Fruit fly (Drosophila melanogaster) whole organism, embryonic: ENCODE data around the gene nbs.

Experiments used
- BEAF-32 ChIP-seq: fragments of 200-800 bp; sonication (Bioruptor generic); optimal IDR thresholded peaks from 3 replicates; lab custom pipeline; 2017; ENCODE audit warnings: missing biosample characterization, missing genetic modification characterization, mild to moderate bottlenecking, moderate library complexity, missing genetic modification reagents
- Bgb ChIP-seq: fragments of 200-800 bp; sonication (Bioruptor generic); IDR thresholded peaks from 2 replicates; pipeline ENCODE4 v1.3.6; 2022; ENCODE audit warnings: missing biosample characterization, missing genetic modification characterization; ENCODE audit not compliant: partially characterized antibody
- CG10147 ChIP-seq: fragments of 200-800 bp; sonication (Bioruptor generic); optimal IDR thresholded peaks from 2 replicates; lab custom pipeline; 2019; ENCODE audit warnings: missing biosample characterization, mild to moderate bottlenecking, missing genetic modification characterization, moderate library complexity
- CG13287 ChIP-seq: fragments of 200-800 bp; sonication (Bioruptor generic); IDR thresholded peaks from 2 replicates; pipeline ENCODE4 v1.3.6; 2022; ENCODE audit warnings: missing biosample characterization, missing genetic modification characterization; ENCODE audit not compliant: partially characterized antibody
- CG14710 ChIP-seq: fragments of 200-800 bp; sonication (Bioruptor generic); optimal IDR thresholded peaks from 3 replicates; lab custom pipeline; 2019; ENCODE audit warnings: missing biosample characterization, mild to moderate bottlenecking, missing genetic modification characterization, moderate library complexity
- CG14860 ChIP-seq: fragments of 200-800 bp; sonication (Bioruptor generic); IDR thresholded peaks from 3 replicates; pipeline ENCODE4 v1.3.6; 2022; ENCODE audit warnings: missing biosample characterization, missing genetic modification characterization; ENCODE audit not compliant: partially characterized antibody
- CG15601 ChIP-seq: fragments of 200-800 bp; sonication (Bioruptor generic); optimal IDR thresholded peaks from 3 replicates; lab custom pipeline; 2019; ENCODE audit warnings: missing biosample characterization, mild to moderate bottlenecking, missing genetic modification characterization, moderate library complexity
- CG16813 ChIP-seq: fragments of 200-800 bp; sonication (Bioruptor generic); IDR thresholded peaks from 3 replicates; pipeline ENCODE4 v1.3.6; 2022; ENCODE audit warnings: missing biosample characterization, missing genetic modification characterization; ENCODE audit not compliant: partially characterized antibody
- CG17359 ChIP-seq: fragments of 200-800 bp; sonication (Bioruptor generic); optimal IDR thresholded peaks from 3 replicates; lab custom pipeline; 2018; ENCODE audit warnings: missing biosample characterization, mild to moderate bottlenecking, missing genetic modification characterization, moderate library complexity
- CG17912 ChIP-seq: fragments of 200-800 bp; sonication (Bioruptor generic); optimal IDR thresholded peaks from 2 replicates; lab custom pipeline; 2018; ENCODE audit warnings: missing biosample characterization, mild to moderate bottlenecking, missing genetic modification characterization
- CG2202 ChIP-seq: fragments of 200-800 bp; sonication (Bioruptor generic); optimal IDR thresholded peaks from 2 replicates; lab custom pipeline; 2018; ENCODE audit warnings: missing biosample characterization, mild to moderate bottlenecking, missing genetic modification characterization
- CG2712 ChIP-seq: fragments of 200-800 bp; optimal IDR thresholded peaks from 3 replicates; lab custom pipeline; 2019; ENCODE audit warnings: missing biosample characterization, mild to moderate bottlenecking, missing genetic modification characterization, moderate library complexity
- CG32767 ChIP-seq: fragments of 200-800 bp; sonication (Bioruptor generic); IDR thresholded peaks from 2 replicates; pipeline ENCODE4 v1.3.6; 2022; ENCODE audit warnings: missing biosample characterization, missing genetic modification characterization
- CG4360 ChIP-seq: fragments of 200-800 bp; sonication (Bioruptor generic); IDR thresholded peaks from 2 replicates; pipeline ENCODE4 v1.3.6; 2022; ENCODE audit warnings: missing biosample characterization, missing genetic modification characterization
- CG7963 ChIP-seq: fragments of 200-800 bp; sonication (Bioruptor generic); IDR thresholded peaks from 3 replicates; pipeline ENCODE4 v1.3.6; 2022; ENCODE audit warnings: missing biosample characterization, missing genetic modification characterization; ENCODE audit not compliant: partially characterized antibody
- CoRest ChIP-seq: fragments of 200-800 bp; sonication (Bioruptor generic); optimal IDR thresholded peaks from 3 replicates; lab custom pipeline; 2018; ENCODE audit warnings: missing biosample characterization, mild to moderate bottlenecking, missing genetic modification characterization, moderate library complexity
- Dll ChIP-seq: fragments of 200-800 bp; sonication (Bioruptor generic); IDR thresholded peaks from 4 replicates; pipeline ENCODE4 v1.3.6; 2022; ENCODE audit warnings: missing biosample characterization, missing genetic modification characterization; ENCODE audit not compliant: partially characterized antibody
- Dp ChIP-seq: fragments of 200-800 bp; sonication (Bioruptor generic); optimal IDR thresholded peaks from 2 replicates; lab custom pipeline; 2018; ENCODE audit warnings: missing biosample characterization, mild to moderate bottlenecking, missing genetic modification characterization, moderate library complexity
- Dref ChIP-seq: fragments of 200-800 bp; sonication (Bioruptor generic); IDR thresholded peaks from 2 replicates; pipeline ENCODE4 v1.3.6; 2022; ENCODE audit warnings: missing biosample characterization, missing genetic modification characterization
- Ets97D ChIP-seq: fragments of 200-800 bp; sonication (Bioruptor generic); optimal IDR thresholded peaks from 3 replicates; lab custom pipeline; 2016; ENCODE audit warnings: missing biosample characterization, missing genetic modification characterization
- HLH54F ChIP-seq: fragments of 200-800 bp; sonication (Bioruptor generic); optimal IDR thresholded peaks from 3 replicates; lab custom pipeline; 2016; ENCODE audit warnings: missing biosample characterization, missing genetic modification characterization
- Hey ChIP-seq: fragments of 200-800 bp; sonication (Bioruptor generic); optimal IDR thresholded peaks from 3 replicates; lab custom pipeline; 2018; ENCODE audit warnings: missing biosample characterization, mild to moderate bottlenecking, missing genetic modification characterization
- MBD-R2 ChIP-seq: fragments of 200-800 bp; sonication (Bioruptor generic); IDR thresholded peaks from 2 replicates; pipeline ENCODE4 v1.3.6; 2022; ENCODE audit warnings: missing biosample characterization, missing genetic modification characterization
- Neu2 ChIP-seq: fragments of 200-800 bp; sonication (Bioruptor generic); optimal IDR thresholded peaks from 3 replicates; lab custom pipeline; 2016; ENCODE audit warnings: missing biosample characterization, missing genetic modification characterization, borderline replicate concordance
- Nf-YC ChIP-seq: fragments of 200-800 bp; optimal IDR thresholded peaks from 3 replicates; lab custom pipeline; 2019; ENCODE audit warnings: missing biosample characterization, mild to moderate bottlenecking, missing genetic modification characterization, moderate library complexity
- Spps ChIP-seq: fragments of 200-800 bp; sonication (Bioruptor generic); optimal IDR thresholded peaks from 2 replicates; lab custom pipeline; 2018; ENCODE audit warnings: missing biosample characterization, mild to moderate bottlenecking, missing genetic modification characterization
- Vsx1 ChIP-seq: fragments of 200-800 bp; sonication (Bioruptor generic); optimal IDR thresholded peaks from 2 replicates; lab custom pipeline; 2017; ENCODE audit warnings: missing biosample characterization, mild to moderate bottlenecking, missing genetic modification characterization, missing genetic modification reagents
- YL-1 ChIP-seq: fragments of 200-800 bp; sonication (Bioruptor generic); optimal IDR thresholded peaks from 3 replicates; lab custom pipeline; 2017; ENCODE audit warnings: missing biosample characterization, mild to moderate bottlenecking, missing genetic modification characterization
- abd-A ChIP-seq: fragments of 200-800 bp; sonication (Bioruptor generic); optimal IDR thresholded peaks from 3 replicates; lab custom pipeline; 2019; ENCODE audit warnings: missing biosample characterization, mild to moderate bottlenecking, missing genetic modification characterization, moderate library complexity
- ato ChIP-seq: fragments of 200-800 bp; sonication (Bioruptor generic); IDR thresholded peaks from 2 replicates; pipeline ENCODE4 v1.3.6; 2022; ENCODE audit warnings: missing biosample characterization, missing genetic modification characterization; ENCODE audit not compliant: partially characterized antibody
- bbx ChIP-seq: fragments of 200-800 bp; sonication (Bioruptor generic); IDR thresholded peaks from 2 replicates; pipeline ENCODE4 v1.3.6; 2022; ENCODE audit warnings: missing biosample characterization, missing genetic modification characterization; ENCODE audit not compliant: partially characterized antibody
- chinmo ChIP-seq: fragments of 200-800 bp; sonication (Bioruptor generic); IDR thresholded peaks from 4 replicates; pipeline ENCODE4 v1.3.6; 2022; ENCODE audit warnings: missing biosample characterization, missing genetic modification characterization; ENCODE audit not compliant: partially characterized antibody
- crol ChIP-seq: fragments of 200-800 bp; sonication (Bioruptor generic); IDR thresholded peaks from 2 replicates; pipeline ENCODE4 v1.3.6; 2022; ENCODE audit warnings: missing biosample characterization, missing genetic modification characterization
- crp ChIP-seq, 2 experiments: fragments of 200-800 bp; sonication (Bioruptor generic); optimal IDR thresholded peaks; 2 replicates in 1 of 2; 3 replicates in 1 of 2; lab custom pipeline; 2017; ENCODE audit warnings: missing biosample characterization in 2 of 2, missing genetic modification characterization in 2 of 2, mild to moderate bottlenecking in 1 of 2, moderate library complexity in 1 of 2
- gfzf ChIP-seq: fragments of 200-800 bp; sonication (Bioruptor generic); optimal IDR thresholded peaks from 2 replicates; lab custom pipeline; 2016; ENCODE audit warnings: missing biosample characterization, mild to moderate bottlenecking, missing genetic modification characterization, moderate library complexity
- hb ChIP-seq: fragments of 200-800 bp; sonication (Bioruptor generic); IDR thresholded peaks from 3 replicates; pipeline ENCODE4 v1.3.6; 2022; ENCODE audit warnings: missing biosample characterization, missing genetic modification characterization; ENCODE audit not compliant: partially characterized antibody
- hbn ChIP-seq: fragments of 200-800 bp; sonication (Bioruptor generic); IDR thresholded peaks from 2 replicates; pipeline ENCODE4 v1.3.6; 2022; ENCODE audit warnings: missing biosample characterization, missing genetic modification characterization; ENCODE audit not compliant: partially characterized antibody
- lab ChIP-seq: fragments of 200-800 bp; sonication (Bioruptor generic); optimal IDR thresholded peaks from 3 replicates; lab custom pipeline; 2017; ENCODE audit warnings: missing biosample characterization, missing genetic modification characterization, mild to moderate bottlenecking, moderate library complexity, missing genetic modification reagents
- nerfin-2 ChIP-seq: fragments of 200-800 bp; sonication (Bioruptor generic); IDR thresholded peaks from 2 replicates; pipeline ENCODE4 v1.3.6; 2022; ENCODE audit warnings: missing biosample characterization, missing genetic modification characterization; ENCODE audit not compliant: partially characterized antibody
- oc ChIP-seq: fragments of 200-800 bp; sonication (Bioruptor generic); optimal IDR thresholded peaks from 2 replicates; lab custom pipeline; 2018; ENCODE audit warnings: missing biosample characterization, mild to moderate bottlenecking, missing genetic modification characterization, moderate library complexity
- phol ChIP-seq: fragments of 200-800 bp; sonication (Bioruptor generic); optimal IDR thresholded peaks from 3 replicates; lab custom pipeline; 2018; ENCODE audit warnings: missing biosample characterization, mild to moderate bottlenecking, missing genetic modification characterization, moderate library complexity
- pzg ChIP-seq: fragments of 200-800 bp; sonication (Bioruptor generic); optimal IDR thresholded peaks from 3 replicates; lab custom pipeline; 2018; ENCODE audit warnings: missing biosample characterization, mild to moderate bottlenecking, missing genetic modification characterization, moderate library complexity
- sens ChIP-seq: fragments of 200-800 bp; sonication (Bioruptor generic); peaks from one replicate; lab custom pipeline; 2016; ENCODE audit warnings: missing biosample characterization, missing genetic modification characterization
- sna ChIP-seq: fragments of 200-800 bp; sonication (Bioruptor generic); IDR thresholded peaks from 2 replicates; pipeline ENCODE4 v1.3.6; 2022; ENCODE audit warnings: missing biosample characterization, missing genetic modification characterization; ENCODE audit not compliant: partially characterized antibody
- tna ChIP-seq: fragments of 200-800 bp; sonication (Bioruptor generic); IDR thresholded peaks from 2 replicates; pipeline ENCODE4 v1.3.6; 2022; ENCODE audit warnings: missing biosample characterization, missing genetic modification characterization; ENCODE audit not compliant: partially characterized antibody
- vvl ChIP-seq: fragments of 200-800 bp; sonication (Bioruptor generic); IDR thresholded peaks from 2 replicates; pipeline ENCODE4 v1.3.6; 2022; ENCODE audit warnings: missing biosample characterization, missing genetic modification characterization
- zfh1 ChIP-seq: fragments of 200-800 bp; sonication (Bioruptor generic); IDR thresholded peaks from 3 replicates; pipeline ENCODE4 v1.3.6; 2022; ENCODE audit warnings: missing biosample characterization, missing genetic modification characterization

nbs gene

dm6 chr3L:9704162-9704748, 18.7 kb downstream of the nbs start, which contains the start of gene CG16711 (continued):
- TF ChIP-seq CG7963 (GFP tag; lab: Robert Waterston, UW), result peak; percentile 90
- TF ChIP-seq Bgb (GFP tag; lab: Robert Waterston, UW), result peak; percentile 95
- TF ChIP-seq CG2202 (tag; lab: Kevin White, UChicago), result no peak
- TF ChIP-seq Nf-YC, result peak; percentile 97
- TF ChIP-seq Ets97D (GFP tag; lab: Kevin White, UChicago), result peak; percentile 48
- peak; percentile 79 for TF ChIP-seq crol (GFP tag; lab: Robert Waterston, UW)
- TF ChIP-seq oc (tag; lab: Kevin White, UChicago), result no peak
- TF ChIP-seq Neu2 (GFP tag; lab: Kevin White, UChicago), result peak; percentile 37
- 0 out of 3 replicates have a peak, but pooled peaks have one; percentile 21 for TF ChIP-seq zfh1 (GFP tag; lab: Robert Waterston, UW)
- TF ChIP-seq vvl (GFP tag; lab: Robert Waterston, UW), result peak; percentile 30; the same call in 1 of the 2 replicates
- TF ChIP-seq sna, result peak; percentile 90
- TF ChIP-seq CG10147 (GFP tag; lab: Kevin White, UChicago), result peak; percentile 3
- TF ChIP-seq CG14860 (GFP tag; lab: Robert Waterston, UW), result peak; percentile 90
- peak; percentile 87 for TF ChIP-seq CG16813
- peak; percentile 63 for TF ChIP-seq Dp (GFP tag; lab: Kevin White, UChicago)
- TF ChIP-seq Spps, result no peak
- TF ChIP-seq ato (GFP tag; lab: Robert Waterston, UW), result peak; percentile 93
- TF ChIP-seq BEAF-32 (GFP tag; lab: Kevin White, UChicago), result peak; percentile 87
- peak; percentile 60 for TF ChIP-seq pzg
- TF ChIP-seq CG15601 (tag; lab: Kevin White, UChicago), result peak; percentile 18
- TF ChIP-seq tna, result peak; percentile 96
- peak; percentile 71; the same call in 1 of the 2 replicates for TF ChIP-seq MBD-R2
- peak; percentile 95 for TF ChIP-seq chinmo (GFP tag; lab: Robert Waterston, UW)
- TF ChIP-seq sens, result peak; percentile 86
- no peak for TF ChIP-seq abd-A (tag; lab: Kevin White, UChicago)
- peak; percentile 69 for TF ChIP-seq CoRest (tag; lab: Kevin White, UChicago)
- TF ChIP-seq lab (GFP tag; lab: Kevin White, UChicago), result no peak
- no peak for TF ChIP-seq crp (GFP tag; optimal IDR thresholded peaks at IDR 0.05; lab: Kevin White, UChicago)
- peak; percentile 68 for TF ChIP-seq YL-1 (GFP tag; lab: Kevin White, UChicago)
- no peak for TF ChIP-seq HLH54F
- no peak for TF ChIP-seq CG4360 (GFP tag; lab: Robert Waterston, UW)
- peak; percentile 95 for TF ChIP-seq nerfin-2 (GFP tag; lab: Robert Waterston, UW)
- peak; percentile 87 for TF ChIP-seq CG32767 (GFP tag; lab: Robert Waterston, UW)
- peak; percentile 92 for TF ChIP-seq Dref (GFP tag; lab: Robert Waterston, UW)
- TF ChIP-seq CG2712 (tag; lab: Kevin White, UChicago), result peak; percentile 15
- TF ChIP-seq phol, result peak; percentile 11
- no peak for TF ChIP-seq Hey (tag; lab: Kevin White, UChicago)
- TF ChIP-seq CG17359 (tag; lab: Kevin White, UChicago), result no peak
- no peak for TF ChIP-seq CG17912
- TF ChIP-seq hbn, result peak; percentile 92
- peak; percentile 97 for TF ChIP-seq CG13287 (GFP tag; lab: Robert Waterston, UW)
- TF ChIP-seq bbx (GFP tag; lab: Robert Waterston, UW), result peak; percentile 96
- peak; percentile 93 for TF ChIP-seq hb (GFP tag; lab: Robert Waterston, UW)
- TF ChIP-seq Dll (GFP tag; lab: Robert Waterston, UW), result peak; percentile 94
- peak; percentile 14 for TF ChIP-seq CG14710 (tag; lab: Kevin White, UChicago)
- TF ChIP-seq gfzf, result peak; percentile 40
- TF ChIP-seq Vsx1 (GFP tag; lab: Kevin White, UChicago), result no peak
